Worm (Caenorhabditis elegans) whole organism, L1 larva: ENCODE data around the gene F46H5.7.

Experiments
- C04F5.9 ChIP-seq: sonication (generic microtip); optimal IDR thresholded peaks from 2 replicates; lab custom pipeline; 2016; ENCODE audit warnings: missing genetic modification characterization, missing compliant biosample characterization
- C16A3.4 ChIP-seq: fragments of 150-350 bp; optimal IDR thresholded peaks from 2 replicates; lab custom pipeline; 2014; ENCODE audit warnings: missing biosample characterization, missing genetic modification characterization
- F16B12.6 ChIP-seq: fragments of 150-350 bp; optimal IDR thresholded peaks from 2 replicates; lab custom pipeline; 2014; ENCODE audit warnings: missing biosample characterization, missing genetic modification characterization
- aha-1 ChIP-seq: fragments of 150-350 bp; optimal IDR thresholded peaks from 2 replicates; lab custom pipeline; 2014; ENCODE audit warnings: missing biosample characterization, missing genetic modification characterization
- alr-1 ChIP-seq: fragments of 200-800 bp; sonication (Bioruptor generic); optimal IDR thresholded peaks from 2 replicates; lab custom pipeline; 2018; ENCODE audit warnings: borderline replicate concordance, mild to moderate bottlenecking, missing genetic modification characterization, missing compliant biosample characterization
- aly-2 ChIP-seq: fragments of 150-350 bp; optimal IDR thresholded peaks from 2 replicates; lab custom pipeline; 2014; ENCODE audit warnings: missing biosample characterization, missing genetic modification characterization
- ama-1 ChIP-seq: fragments of 150-350 bp; optimal IDR thresholded peaks from 2 replicates; lab custom pipeline; 2014
- blmp-1 ChIP-seq: fragments of 150-350 bp; optimal IDR thresholded peaks from 2 replicates; lab custom pipeline; 2014; ENCODE audit warnings: missing biosample characterization, missing genetic modification characterization
- ceh-82 ChIP-seq, 3 experiments: fragments of 150-350 bp in 1 of 3; sonication (generic microtip) in 2 of 3; optimal IDR thresholded peaks; 2 replicates each; lab custom pipeline; 2014 to 2017; ENCODE audit warnings: missing biosample characterization in 3 of 3, missing genetic modification characterization in 3 of 3
- ceh-88 ChIP-seq: fragments of 200-800 bp; sonication (Bioruptor generic); IDR thresholded peaks from 2 replicates; pipeline ENCODE4 v1.3.6; 2022; ENCODE audit warnings: missing genetic modification characterization, missing compliant biosample characterization
- efl-3 ChIP-seq: fragments of 200-800 bp; sonication (Bioruptor generic); optimal IDR thresholded peaks from 2 replicates; lab custom pipeline; 2018; ENCODE audit warnings: mild to moderate bottlenecking, missing genetic modification characterization, missing compliant biosample characterization
- egl-13 ChIP-seq: sonication (generic microtip); optimal IDR thresholded peaks from 2 replicates; lab custom pipeline; 2016; ENCODE audit warnings: missing genotype, missing genetic modification reagents, missing genetic modification characterization, missing compliant biosample characterization
- egl-27 ChIP-seq, 2 experiments: fragments of 150-350 bp in 1 of 2; sonication (generic microtip); optimal IDR thresholded peaks; 3 replicates each; lab custom pipeline; 2017 to 2018; ENCODE audit warnings: missing biosample characterization in 2 of 2, missing genetic modification characterization in 2 of 2, missing genetic modification reagents in 2 of 2
- fkh-8 ChIP-seq: sonication (generic microtip); optimal IDR thresholded peaks from 2 replicates; lab custom pipeline; 2016; ENCODE audit warnings: mild to moderate bottlenecking, missing genetic modification characterization, missing compliant biosample characterization
- grh-1 ChIP-seq: fragments of 200-800 bp; sonication (Bioruptor generic); IDR thresholded peaks from 2 replicates; pipeline ENCODE4 v1.3.6; 2022; ENCODE audit warnings: missing genetic modification reagents, missing genetic modification characterization, missing compliant biosample characterization
- hlh-4 ChIP-seq: sonication (generic microtip); optimal IDR thresholded peaks from 2 replicates; lab custom pipeline; 2016; ENCODE audit warnings: mild to moderate bottlenecking, missing genetic modification characterization, missing compliant biosample characterization
- isw-1 ChIP-seq: fragments of 200-800 bp; sonication (Bioruptor generic); IDR thresholded peaks from 2 replicates; pipeline ENCODE4 v1.3.6; 2022; ENCODE audit warnings: missing genetic modification characterization, missing compliant biosample characterization
- lin-15B ChIP-seq: fragments of 150-350 bp; sonication (generic microtip); optimal IDR thresholded peaks from 3 replicates; lab custom pipeline; 2014; ENCODE audit warnings: missing biosample characterization, missing genetic modification characterization
- lin-39 ChIP-seq: fragments of 150-350 bp; optimal IDR thresholded peaks from 2 replicates; lab custom pipeline; 2014; ENCODE audit warnings: missing biosample characterization, missing genetic modification reagents, missing genetic modification characterization
- mab-9 ChIP-seq: fragments of 200-800 bp; sonication (Bioruptor generic); IDR thresholded peaks from 2 replicates; pipeline ENCODE4 v1.3.6; 2022; ENCODE audit warnings: missing genetic modification reagents, missing genetic modification characterization, missing compliant biosample characterization
- mef-2 ChIP-seq: fragments of 150-350 bp; optimal IDR thresholded peaks from 2 replicates; lab custom pipeline; 2014; ENCODE audit warnings: missing biosample characterization, missing genetic modification characterization
- mep-1 ChIP-seq: fragments of 150-350 bp; optimal IDR thresholded peaks from 2 replicates; lab custom pipeline; 2014; ENCODE audit warnings: missing biosample characterization, missing genetic modification characterization
- nhr-11 ChIP-seq: fragments of 150-350 bp; optimal IDR thresholded peaks from 2 replicates; lab custom pipeline; 2014; ENCODE audit warnings: missing biosample characterization, missing genetic modification characterization
- nhr-12 ChIP-seq: sonication (generic microtip); optimal IDR thresholded peaks from 2 replicates; lab custom pipeline; 2017; ENCODE audit warnings: missing biosample characterization, missing genetic modification characterization
- nhr-20 ChIP-seq: sonication (generic microtip); optimal IDR thresholded peaks from 2 replicates; lab custom pipeline; 2016; ENCODE audit warnings: mild to moderate bottlenecking, missing genetic modification characterization, missing compliant biosample characterization
- nhr-28 ChIP-seq: fragments of 150-350 bp; optimal IDR thresholded peaks from 2 replicates; lab custom pipeline; 2014; ENCODE audit warnings: missing biosample characterization, missing genetic modification characterization
- nhr-71 ChIP-seq: sonication (generic microtip); optimal IDR thresholded peaks from 2 replicates; lab custom pipeline; 2016; ENCODE audit warnings: mild to moderate bottlenecking, missing genetic modification characterization, moderate library complexity, missing compliant biosample characterization
- nhr-76 ChIP-seq: sonication (generic microtip); optimal IDR thresholded peaks from 2 replicates; lab custom pipeline; 2017; ENCODE audit warnings: missing biosample characterization, missing genetic modification characterization
- nhr-85 ChIP-seq: sonication (generic microtip); peaks from one replicate; lab custom pipeline; 2016; ENCODE audit warnings: missing genetic modification characterization, inconsistent platforms, missing compliant biosample characterization
- nhr-90 ChIP-seq: sonication (generic microtip); optimal IDR thresholded peaks from 2 replicates; lab custom pipeline; 2016; ENCODE audit warnings: mild to moderate bottlenecking, missing genetic modification characterization, missing compliant biosample characterization; ENCODE audit not compliant: poor library complexity
- pag-3 ChIP-seq: sonication (generic microtip); optimal IDR thresholded peaks from 2 replicates; lab custom pipeline; 2017; ENCODE audit warnings: missing genetic modification characterization, mild to moderate bottlenecking, missing compliant biosample characterization, antibody characterized with exemption, borderline replicate concordance; ENCODE audit not compliant: insufficient read depth
- pax-3 ChIP-seq: fragments of 200-800 bp; sonication (Bioruptor generic); optimal IDR thresholded peaks from 2 replicates; lab custom pipeline; 2018; ENCODE audit warnings: mild to moderate bottlenecking, missing genetic modification characterization, moderate library complexity, missing compliant biosample characterization
- pqm-1 ChIP-seq: sonication (generic microtip); optimal IDR thresholded peaks from 3 replicates; lab custom pipeline; 2017; ENCODE audit warnings: missing biosample characterization, missing genetic modification characterization
- rnt-1 ChIP-seq: sonication (generic microtip); optimal IDR thresholded peaks from 2 replicates; lab custom pipeline; 2016; ENCODE audit warnings: mild to moderate bottlenecking, missing genetic modification characterization, moderate library complexity, missing compliant biosample characterization
- snu-23 ChIP-seq: sonication (generic microtip); optimal IDR thresholded peaks from 2 replicates; lab custom pipeline; 2016; ENCODE audit warnings: missing genetic modification characterization, missing compliant biosample characterization
- sptf-1 ChIP-seq: fragments of 150-350 bp; optimal IDR thresholded peaks from 2 replicates; lab custom pipeline; 2014; ENCODE audit warnings: missing biosample characterization, missing genetic modification characterization
- swsn-7 ChIP-seq: sonication (generic microtip); optimal IDR thresholded peaks from 2 replicates; lab custom pipeline; 2016; ENCODE audit warnings: missing genetic modification characterization, missing compliant biosample characterization
- unc-30 ChIP-seq: sonication (generic microtip); optimal IDR thresholded peaks from 2 replicates; lab custom pipeline; 2017; ENCODE audit warnings: missing biosample characterization, missing genetic modification characterization
- unc-62 ChIP-seq: fragments of 150-350 bp; optimal IDR thresholded peaks from 2 replicates; lab custom pipeline; 2014; ENCODE audit warnings: missing biosample characterization, missing genetic modification reagents, missing genetic modification characterization
- vab-15 ChIP-seq: sonication (generic microtip); optimal IDR thresholded peaks from 2 replicates; lab custom pipeline; 2017; ENCODE audit warnings: missing genotype, mild to moderate bottlenecking, missing genetic modification characterization, missing compliant biosample characterization
- zip-4 ChIP-seq: fragments of 200-800 bp; sonication (Bioruptor generic); optimal IDR thresholded peaks from 2 replicates; lab custom pipeline; 2018; ENCODE audit warnings: mild to moderate bottlenecking, missing genetic modification characterization, moderate library complexity, missing compliant biosample characterization

F46H5.7 gene

ce11 chrX:7284724-7285184, 42.0 kb upstream of the F46H5.7 start (continued):
- TF ChIP-seq efl-3 (GFP tag; lab: Kevin White, UChicago), result no peak
- TF ChIP-seq nhr-11, result no peak
- no peak for TF ChIP-seq alr-1 (tag; lab: Kevin White, UChicago)
- no peak for TF ChIP-seq aly-2 (tag; lab: Kevin White, UChicago)
- TF ChIP-seq blmp-1 (tag; lab: Kevin White, UChicago), result no peak
- TF ChIP-seq nhr-20 (tag; lab: Kevin White, UChicago), result peak; percentile 9
- peak; percentile 4 for TF ChIP-seq rnt-1 (tag; lab: Kevin White, UChicago)
- TF ChIP-seq C04F5.9 (tag; lab: Kevin White, UChicago), result no peak
- no peak for TF ChIP-seq nhr-90 (tag; lab: Kevin White, UChicago)
- peak; percentile 62 for TF ChIP-seq nhr-71 (tag; lab: Kevin White, UChicago)
- peak; percentile 70 for TF ChIP-seq fkh-8 (tag; lab: Kevin White, UChicago)
- peak; percentile 63 for TF ChIP-seq egl-13 (tag; lab: Kevin White, UChicago)
- peak; percentile 31 for TF ChIP-seq snu-23 (GFP tag; lab: Kevin White, UChicago)
- TF ChIP-seq mef-2, result no peak
- no peak for TF ChIP-seq lin-15B
- no peak for TF ChIP-seq nhr-28 (tag; lab: Kevin White, UChicago)
- no peak for TF ChIP-seq hlh-4 (tag; lab: Kevin White, UChicago)
- no peak for TF ChIP-seq pqm-1
- TF ChIP-seq ceh-88 (GFP tag; lab: Robert Waterston, UW), result no peak
- TF ChIP-seq ceh-82 (tag; optimal IDR thresholded peaks at IDR 0.05; lab: Kevin White, UChicago), result peak in 1 of 3 experiments; percentile 48
- no peak for TF ChIP-seq pag-3
- no peak for TF ChIP-seq sptf-1
- no peak for TF ChIP-seq zip-4 (GFP tag; lab: Kevin White, UChicago)
- TF ChIP-seq egl-27 (tag; optimal IDR thresholded peaks at IDR 0.05; lab: Kevin White, UChicago), result no peak
- TF ChIP-seq mab-9 (GFP tag; lab: Robert Waterston, UW), result no peak
- no peak for TF ChIP-seq pax-3 (tag; lab: Kevin White, UChicago)
- TF ChIP-seq unc-30, result no peak
- no peak for TF ChIP-seq nhr-12
- peak; percentile 48 for TF ChIP-seq swsn-7 (tag; lab: Kevin White, UChicago)
- TF ChIP-seq nhr-76 (tag; lab: Kevin White, UChicago), result no peak
- peak; percentile 41 for TF ChIP-seq mep-1 (tag; lab: Kevin White, UChicago)
- TF ChIP-seq, all 84 proteins: peak for 24

ce11 chrX:7283136-7283535, 40.4 kb upstream of the F46H5.7 start:
- TF ChIP-seq unc-62, result no peak
- TF ChIP-seq C16A3.4 (tag; lab: Kevin White, UChicago), result no peak
- no peak for TF ChIP-seq sptf-1
- TF ChIP-seq vab-15 (tag; lab: Kevin White, UChicago), result no peak
- no peak for TF ChIP-seq aha-1
- TF ChIP-seq ama-1 (lab: Kevin White, UChicago), result no peak
- no peak for TF ChIP-seq grh-1 (GFP tag; lab: Robert Waterston, UW)
- TF ChIP-seq isw-1, result no peak
- TF ChIP-seq swsn-7 (tag; lab: Kevin White, UChicago), result no peak
- no peak for TF ChIP-seq snu-23 (GFP tag; lab: Kevin White, UChicago)
- no peak for TF ChIP-seq nhr-85 (tag; lab: Kevin White, UChicago)
- TF ChIP-seq pag-3, result no peak
- no peak for TF ChIP-seq aly-2 (tag; lab: Kevin White, UChicago)
- no peak for TF ChIP-seq ceh-82 (tag; optimal IDR thresholded peaks at IDR 0.05; lab: Kevin White, UChicago)
- TF ChIP-seq lin-39 (tag; lab: Kevin White, UChicago), result no peak
- TF ChIP-seq F16B12.6, result no peak
- TF ChIP-seq mab-9 (GFP tag; lab: Robert Waterston, UW), result no peak
- no peak for TF ChIP-seq C04F5.9 (tag; lab: Kevin White, UChicago)
